Worm (Caenorhabditis elegans) whole organism, late embryonic: ENCODE measurements around the gene ptr-25.
A peak's percentile ranks its signal among the peaks of the same experiment; 100 is the strongest.

Experiments used
- C08G9.2 ChIP-seq: sonication (generic microtip); optimal IDR thresholded peaks from 2 replicates; lab custom pipeline; 2016; ENCODE audit warnings: mild to moderate bottlenecking, missing genetic modification characterization, moderate library complexity, missing compliant biosample characterization
- C38D4.7 ChIP-seq: fragments of 200-800 bp; sonication (Bioruptor generic); optimal IDR thresholded peaks from 2 replicates; lab custom pipeline; 2018; ENCODE audit warnings: mild to moderate bottlenecking, missing genetic modification characterization, moderate library complexity, missing compliant biosample characterization
- K02D7.2 ChIP-seq: sonication (generic microtip); optimal IDR thresholded peaks from 2 replicates; lab custom pipeline; 2017; ENCODE audit warnings: mild to moderate bottlenecking, missing genetic modification characterization, missing compliant biosample characterization
- K09A11.1 ChIP-seq: sonication (generic microtip); optimal IDR thresholded peaks from 2 replicates; lab custom pipeline; 2017; ENCODE audit warnings: antibody characterized with exemption, mild to moderate bottlenecking, missing genetic modification characterization, missing compliant biosample characterization; ENCODE audit not compliant: insufficient read depth
- T23F11.4 ChIP-seq: fragments of 200-800 bp; sonication (Bioruptor generic); optimal IDR thresholded peaks from 2 replicates; lab custom pipeline; 2018; ENCODE audit warnings: mild to moderate bottlenecking, missing genetic modification characterization, missing compliant biosample characterization
- Y22D7AL.16 ChIP-seq: sonication (generic microtip); optimal IDR thresholded peaks from 2 replicates; lab custom pipeline; 2016; ENCODE audit warnings: missing genetic modification characterization, missing compliant biosample characterization
- ama-1 ChIP-seq: fragments of 150-350 bp; optimal IDR thresholded peaks from 2 replicates; lab custom pipeline; 2014
- ceh-18 ChIP-seq: sonication (generic microtip); optimal IDR thresholded peaks from 2 replicates; lab custom pipeline; 2016; ENCODE audit warnings: missing genetic modification characterization, missing compliant biosample characterization
- ceh-19 ChIP-seq: fragments of 200-800 bp; sonication (Bioruptor generic); optimal IDR thresholded peaks from 2 replicates; lab custom pipeline; 2018; ENCODE audit warnings: mild to moderate bottlenecking, missing genetic modification characterization, missing compliant biosample characterization
- ceh-2 ChIP-seq: sonication (generic microtip); optimal IDR thresholded peaks from 2 replicates; lab custom pipeline; 2016; ENCODE audit warnings: missing genotype, missing genetic modification characterization, missing compliant biosample characterization
- ceh-24 ChIP-seq: sonication (generic microtip); optimal IDR thresholded peaks from 2 replicates; lab custom pipeline; 2016; ENCODE audit warnings: mild to moderate bottlenecking, missing genetic modification characterization, missing compliant biosample characterization
- ceh-34 ChIP-seq: sonication (generic microtip); optimal IDR thresholded peaks from 2 replicates; lab custom pipeline; 2016; ENCODE audit warnings: mild to moderate bottlenecking, missing genetic modification characterization, missing compliant biosample characterization
- ceh-45 ChIP-seq: fragments of 200-800 bp; sonication (Bioruptor generic); IDR thresholded peaks from 2 replicates; pipeline ENCODE4 v1.3.6; 2022; ENCODE audit warnings: missing genetic modification reagents, missing genetic modification characterization, missing compliant biosample characterization
- ceh-9 ChIP-seq: sonication (generic microtip); optimal IDR thresholded peaks from 2 replicates; lab custom pipeline; 2016; ENCODE audit warnings: mild to moderate bottlenecking, missing genetic modification characterization, inconsistent platforms, missing compliant biosample characterization
- che-1 ChIP-seq: sonication (generic microtip); optimal IDR thresholded peaks from 2 replicates; lab custom pipeline; 2016; ENCODE audit warnings: mild to moderate bottlenecking, missing genetic modification characterization, missing compliant biosample characterization
- dmd-4 ChIP-seq: sonication (generic microtip); optimal IDR thresholded peaks from 2 replicates; lab custom pipeline; 2016; ENCODE audit warnings: borderline replicate concordance, missing genetic modification characterization, missing compliant biosample characterization
- dve-1 ChIP-seq: sonication (generic microtip); optimal IDR thresholded peaks from 2 replicates; lab custom pipeline; 2017; ENCODE audit warnings: antibody characterized with exemption, mild to moderate bottlenecking, missing genetic modification characterization, missing compliant biosample characterization
- elt-2 ChIP-seq: sonication (generic microtip); optimal IDR thresholded peaks from 2 replicates; lab custom pipeline; 2016; ENCODE audit warnings: missing genetic modification reagents, missing genetic modification characterization, missing compliant biosample characterization
- ets-4 ChIP-seq: sonication (generic microtip); optimal IDR thresholded peaks from 2 replicates; lab custom pipeline; 2016; ENCODE audit warnings: missing genetic modification characterization, missing compliant biosample characterization
- eyg-1 ChIP-seq: sonication (generic microtip); optimal IDR thresholded peaks from 2 replicates; lab custom pipeline; 2016; ENCODE audit warnings: missing genotype, missing genetic modification characterization, missing compliant biosample characterization
- fax-1 ChIP-seq: sonication (generic microtip); optimal IDR thresholded peaks from 2 replicates; lab custom pipeline; 2016; ENCODE audit warnings: missing genotype, missing genetic modification characterization, missing compliant biosample characterization
- fkh-10 ChIP-seq: fragments of 150-350 bp; optimal IDR thresholded peaks from 2 replicates; lab custom pipeline; 2014; ENCODE audit warnings: missing biosample characterization, missing genetic modification reagents, missing genetic modification characterization
- fkh-6 ChIP-seq: sonication (generic microtip); optimal IDR thresholded peaks from 2 replicates; lab custom pipeline; 2016; ENCODE audit warnings: missing genetic modification characterization, missing compliant biosample characterization
- gmeb-2 ChIP-seq: sonication (generic microtip); optimal IDR thresholded peaks from 2 replicates; lab custom pipeline; 2016; ENCODE audit warnings: missing genetic modification characterization, inconsistent platforms, missing compliant biosample characterization
- hlh-30 ChIP-seq: sonication (generic microtip); optimal IDR thresholded peaks from 2 replicates; lab custom pipeline; 2017; ENCODE audit warnings: antibody characterized with exemption, missing genetic modification characterization, missing compliant biosample characterization; ENCODE audit not compliant: insufficient read depth
- hlh-6 ChIP-seq: sonication (generic microtip); optimal IDR thresholded peaks from 2 replicates; lab custom pipeline; 2016; ENCODE audit warnings: missing genotype, missing genetic modification characterization, missing compliant biosample characterization
- lin-11 ChIP-seq: fragments of 200-800 bp; sonication (Bioruptor generic); optimal IDR thresholded peaks from 2 replicates; lab custom pipeline; 2018; ENCODE audit warnings: mild to moderate bottlenecking, missing genetic modification characterization, missing compliant biosample characterization
- madf-2 ChIP-seq: sonication (generic microtip); optimal IDR thresholded peaks from 2 replicates; lab custom pipeline; 2017; ENCODE audit warnings: missing genetic modification characterization, missing compliant biosample characterization
- mec-3 ChIP-seq: sonication (generic microtip); optimal IDR thresholded peaks from 2 replicates; lab custom pipeline; 2016; ENCODE audit warnings: borderline replicate concordance, missing genetic modification characterization, missing compliant biosample characterization
- nfya-1 ChIP-seq: sonication (generic microtip); optimal IDR thresholded peaks from 2 replicates; lab custom pipeline; 2017; ENCODE audit warnings: missing genetic modification characterization, mild to moderate bottlenecking, missing compliant biosample characterization, antibody characterized with exemption, moderate library complexity
- nhr-11 ChIP-seq: fragments of 150-350 bp; optimal IDR thresholded peaks from 2 replicates; lab custom pipeline; 2014; ENCODE audit warnings: missing biosample characterization, missing genetic modification characterization
- nhr-232 ChIP-seq: sonication (generic microtip); optimal IDR thresholded peaks from 2 replicates; lab custom pipeline; 2016; ENCODE audit warnings: missing genetic modification characterization, missing compliant biosample characterization
- npax-4 ChIP-seq: sonication (generic microtip); optimal IDR thresholded peaks from 2 replicates; lab custom pipeline; 2016; ENCODE audit warnings: missing genetic modification characterization, missing compliant biosample characterization
- odd-2 ChIP-seq: sonication (generic microtip); optimal IDR thresholded peaks from 2 replicates; lab custom pipeline; 2017; ENCODE audit warnings: antibody characterized with exemption, mild to moderate bottlenecking, missing genetic modification characterization, missing compliant biosample characterization
- pax-1 ChIP-seq: fragments of 150-350 bp; optimal IDR thresholded peaks from 2 replicates; lab custom pipeline; 2014; ENCODE audit warnings: missing biosample characterization, missing genetic modification characterization
- pha-4 ChIP-seq: fragments of 150-350 bp; optimal IDR thresholded peaks from 2 replicates; lab custom pipeline; 2018; ENCODE audit warnings: missing biosample characterization, missing genetic modification reagents, missing genetic modification characterization
- pros-1 ChIP-seq: fragments of 150-350 bp; optimal IDR thresholded peaks from 2 replicates; lab custom pipeline; 2014; ENCODE audit warnings: missing biosample characterization, missing genetic modification reagents, missing genetic modification characterization
- ref-2 ChIP-seq: sonication (generic microtip); optimal IDR thresholded peaks from 2 replicates; lab custom pipeline; 2016; ENCODE audit warnings: missing genetic modification characterization, missing compliant biosample characterization
- rnt-1 ChIP-seq: sonication (generic microtip); optimal IDR thresholded peaks from 2 replicates; lab custom pipeline; 2016; ENCODE audit warnings: missing genetic modification characterization, missing compliant biosample characterization
- sox-2 ChIP-seq: fragments of 200-800 bp; sonication (Bioruptor generic); IDR thresholded peaks from 2 replicates; pipeline ENCODE4 v1.3.6; 2022; ENCODE audit warnings: missing genetic modification reagents, missing genetic modification characterization, missing compliant biosample characterization
- sox-4 ChIP-seq: sonication (generic microtip); optimal IDR thresholded peaks from 2 replicates; lab custom pipeline; 2017; ENCODE audit warnings: mild to moderate bottlenecking, missing genetic modification characterization, inconsistent platforms, missing compliant biosample characterization
- syd-9 ChIP-seq: sonication (generic microtip); optimal IDR thresholded peaks from 2 replicates; lab custom pipeline; 2016; ENCODE audit warnings: mild to moderate bottlenecking, missing genetic modification characterization, moderate library complexity, missing compliant biosample characterization
- tbx-2 ChIP-seq: sonication (generic microtip); optimal IDR thresholded peaks from 2 replicates; lab custom pipeline; 2016; ENCODE audit warnings: missing genetic modification characterization, missing compliant biosample characterization
- unc-3 ChIP-seq, 2 experiments: fragments of 200-800 bp in 1 of 2; sonication (Bioruptor generic) in 1 of 2; sonication (generic microtip) in 1 of 2; conservative IDR thresholded peaks in 1 of 2; optimal IDR thresholded peaks in 1 of 2; 2 replicates each; pipeline versions ENCODE4 v1.3.6 to Lab custom; 2016 to 2022; ENCODE audit warnings: missing compliant biosample characterization in 2 of 2, missing genetic modification characterization in 2 of 2, missing genetic modification reagents in 1 of 2
- unc-42 ChIP-seq: sonication (generic microtip); optimal IDR thresholded peaks from 2 replicates; lab custom pipeline; 2016; ENCODE audit warnings: missing genotype, missing genetic modification characterization, missing compliant biosample characterization
- unc-55 ChIP-seq: sonication (generic microtip); optimal IDR thresholded peaks from 2 replicates; lab custom pipeline; 2017; ENCODE audit warnings: missing biosample characterization, missing genetic modification reagents, missing genetic modification characterization
- ztf-16 ChIP-seq: sonication (generic microtip); optimal IDR thresholded peaks from 2 replicates; lab custom pipeline; 2017; ENCODE audit warnings: missing genetic modification characterization, missing compliant biosample characterization

The ptr-25 gene

ce11 chrIII:10460427-10461163, 27.3 kb upstream of the ptr-25 start, which contains the start of gene ecps-1 (continued):
- TF ChIP-seq T23F11.4 (GFP tag; lab: Kevin White, UChicago) (no peak), ceh-18 (tag; lab: Kevin White, UChicago) (peak; percentile 30), fax-1 (tag; lab: Kevin White, UChicago) (peak; percentile 88), ztf-16 (tag; lab: Kevin White, UChicago) (peak; percentile 42), nhr-11 (tag; lab: Kevin White, UChicago) (no peak), hlh-6 (tag; lab: Kevin White, UChicago) (no peak), Y22D7AL.16 (tag; lab: Kevin White, UChicago) (no peak), syd-9 (tag; lab: Kevin White, UChicago) (no peak), lin-11 (tag; lab: Kevin White, UChicago) (no peak), che-1 (no peak), unc-42 (tag; lab: Kevin White, UChicago) (peak; percentile 70), pros-1 (tag; lab: Kevin White, UChicago) (no peak), sox-2 (no peak), unc-3 (GFP tag; conservative IDR thresholded peaks at IDR 0.05; lab: Robert Waterston, UW) (peak; percentile 44; the same call in 1 of the 2 replicates), unc-3 (tag; optimal IDR thresholded peaks at IDR 0.05; lab: Kevin White, UChicago) (no peak), ref-2 (peak; percentile 93), C08G9.2 (tag; lab: Kevin White, UChicago) (peak; percentile 97), ceh-19 (no peak), ceh-45 (0 out of 2 replicates have a peak, but pooled peaks have one; percentile 32), ceh-24 (tag; lab: Kevin White, UChicago) (no peak), C38D4.7 (GFP tag; lab: Kevin White, UChicago) (no peak), elt-2 (tag; lab: Kevin White, UChicago) (no peak), pax-1 (tag; lab: Kevin White, UChicago) (peak; percentile 47), ceh-9 (no peak), ama-1 (lab: Kevin White, UChicago) (no peak), ceh-34 (peak; percentile 79), madf-2 (tag; lab: Kevin White, UChicago) (no peak), unc-55 (peak; percentile 15), nhr-232 (tag; lab: Kevin White, UChicago) (no peak), pha-4 (tag; lab: Kevin White, UChicago) (no peak), tbx-2 (tag; lab: Kevin White, UChicago) (peak; percentile 97)

- TF ChIP-seq sox-4 (tag; lab: Kevin White, UChicago) (peak; percentile 99), ets-4 (tag; lab: Kevin White, UChicago) (peak; percentile 86), unc-42 (tag; lab: Kevin White, UChicago) (peak; percentile 84), hlh-30 (tag; lab: Kevin White, UChicago) (peak; percentile 74), dmd-4 (peak; percentile 97), npax-4 (tag; lab: Kevin White, UChicago) (peak; percentile 89), C08G9.2 (tag; lab: Kevin White, UChicago) (peak; percentile 95), odd-2 (peak; percentile 92), eyg-1 (peak; percentile 98), ceh-18 (tag; lab: Kevin White, UChicago) (peak; percentile 94), elt-2 (tag; lab: Kevin White, UChicago) (peak; percentile 99), rnt-1 (tag; lab: Kevin White, UChicago) (peak; percentile 99), syd-9 (tag; lab: Kevin White, UChicago) (peak; percentile 98), nhr-11 (tag; lab: Kevin White, UChicago) (peak; percentile 81), fkh-6 (peak; percentile 95), fkh-10 (GFP tag; lab: Kevin White, UChicago) (peak; percentile 93), K02D7.2 (tag; lab: Kevin White, UChicago) (peak; percentile 98), ama-1 (lab: Kevin White, UChicago) (no peak), ceh-2 (tag; lab: Kevin White, UChicago) (peak; percentile 97), gmeb-2 (tag; lab: Kevin White, UChicago) (peak; percentile 98), lin-11 (tag; lab: Kevin White, UChicago) (peak; percentile 94), pros-1 (tag; lab: Kevin White, UChicago) (peak; percentile 22), hlh-6 (tag; lab: Kevin White, UChicago) (peak; percentile 98), mec-3 (tag; lab: Kevin White, UChicago) (peak; percentile 96), nfya-1 (tag; lab: Kevin White, UChicago) (peak; percentile 98), dve-1 (tag; lab: Kevin White, UChicago) (peak; percentile 78), pha-4 (tag; lab: Kevin White, UChicago) (no peak), ceh-19 (peak; percentile 98), fax-1 (tag; lab: Kevin White, UChicago) (peak; percentile 97), K09A11.1 (tag; lab: Kevin White, UChicago) (peak; percentile 98), pax-1 (tag; lab: Kevin White, UChicago) (no peak)
Observed at ce11 chrIII:10461164-10461546, 26.8 kb upstream of the ptr-25 start, which contains the start of gene atx-2. Gene atx-2, plus strand, starts transcription at chrIII:10461389.
